Worm (Caenorhabditis elegans): ENCODE data around the gene K02E10.6.

ce11 chrX:2461742-2462141 is 20.8 kb downstream of the K02E10.6 start:
- TF ChIP-seq F13H6.1 (tag; optimal IDR thresholded peaks at IDR 0.05) (no peak), snpc-4 (tag; optimal IDR thresholded peaks at IDR 0.05) (no peak)

Data from whole organism, L2 larva.